Worm (Caenorhabditis elegans) whole organism, young adult: ENCODE measurements around the gene mab-10.

Source experiments
- C17E4.6 ChIP-seq: fragments of 200-800 bp; sonication (Bioruptor generic); IDR thresholded peaks from 2 replicates; pipeline ENCODE4 v1.3.6; 2022; ENCODE audit warnings: missing genetic modification reagents, missing genetic modification characterization, missing compliant biosample characterization
- F10E7.11 ChIP-seq: sonication (generic microtip); optimal IDR thresholded peaks from 2 replicates; lab custom pipeline; 2017; ENCODE audit warnings: mild to moderate bottlenecking, missing genetic modification characterization, moderate library complexity, missing compliant biosample characterization
- F33H1.4 ChIP-seq: fragments of 200-800 bp; sonication (Bioruptor generic); IDR thresholded peaks from 2 replicates; pipeline ENCODE4 v1.3.6; 2022; ENCODE audit warnings: missing genetic modification reagents, missing genetic modification characterization, missing compliant biosample characterization
- F37B4.10 ChIP-seq: fragments of 200-800 bp; sonication (Bioruptor generic); IDR thresholded peaks from 2 replicates; pipeline ENCODE4 v1.3.6; 2022; ENCODE audit warnings: missing genetic modification characterization, missing compliant biosample characterization
- F49E8.2 ChIP-seq: sonication (generic microtip); optimal IDR thresholded peaks from 3 replicates; lab custom pipeline; 2017; ENCODE audit warnings: missing genetic modification characterization, mild to moderate bottlenecking, missing compliant biosample characterization, antibody characterized with exemption, moderate library complexity; ENCODE audit not compliant: insufficient read depth
- F55B11.4 ChIP-seq: sonication (generic microtip); optimal IDR thresholded peaks from 2 replicates; lab custom pipeline; 2016; ENCODE audit warnings: missing compliant biosample characterization, missing genetic modification characterization, borderline replicate concordance; ENCODE audit not compliant: insufficient read depth
- K11D2.4 ChIP-seq: fragments of 200-800 bp; sonication (Bioruptor generic); IDR thresholded peaks from 2 replicates; pipeline ENCODE4 v1.3.6; 2022; ENCODE audit warnings: missing genetic modification reagents, missing genetic modification characterization, missing compliant biosample characterization
- T07F8.4 ChIP-seq: sonication (generic microtip); optimal IDR thresholded peaks from 2 replicates; lab custom pipeline; 2016; ENCODE audit warnings: mild to moderate bottlenecking, missing genetic modification characterization, moderate library complexity, missing compliant biosample characterization
- Y56A3A.18 ChIP-seq: fragments of 200-800 bp; sonication (Bioruptor generic); IDR thresholded peaks from 2 replicates; pipeline ENCODE4 v1.3.6; 2022; ENCODE audit warnings: missing genetic modification reagents, missing genetic modification characterization, missing compliant biosample characterization
- Y79H2A.3 ChIP-seq: fragments of 200-800 bp; sonication (Bioruptor generic); conservative IDR thresholded peaks from 2 replicates; pipeline ENCODE4 v1.3.6; 2022; ENCODE audit warnings: missing genetic modification reagents, missing genetic modification characterization, missing compliant biosample characterization
- Y95B8A.8 ChIP-seq: fragments of 200-800 bp; sonication (Bioruptor generic); IDR thresholded peaks from 2 replicates; pipeline ENCODE4 v1.3.6; 2022; ENCODE audit warnings: missing genetic modification reagents, missing genetic modification characterization, missing compliant biosample characterization
- atf-7 ChIP-seq: sonication (generic microtip); optimal IDR thresholded peaks from 2 replicates; lab custom pipeline; 2017; ENCODE audit warnings: mild to moderate bottlenecking, missing genetic modification characterization, missing compliant biosample characterization
- bed-2 ChIP-seq: fragments of 200-800 bp; sonication (Bioruptor generic); IDR thresholded peaks from 2 replicates; pipeline ENCODE4 v1.3.6; 2022; ENCODE audit warnings: missing genetic modification reagents, missing genetic modification characterization, missing compliant biosample characterization
- cebp-2 ChIP-seq: fragments of 200-800 bp; sonication (Bioruptor generic); IDR thresholded peaks from 2 replicates; pipeline ENCODE4 v1.3.6; 2022; ENCODE audit warnings: missing genetic modification characterization, missing compliant biosample characterization
- ceh-40 ChIP-seq: fragments of 200-800 bp; sonication (Bioruptor generic); IDR thresholded peaks from 2 replicates; pipeline ENCODE4 v1.3.6; 2022; ENCODE audit warnings: missing genetic modification characterization, missing compliant biosample characterization
- ceh-58 ChIP-seq: fragments of 200-800 bp; sonication (Bioruptor generic); IDR thresholded peaks from 2 replicates; pipeline ENCODE4 v1.3.6; 2022; ENCODE audit warnings: missing genetic modification characterization, missing compliant biosample characterization
- chd-7 ChIP-seq: sonication (generic microtip); optimal IDR thresholded peaks from 2 replicates; lab custom pipeline; 2016; ENCODE audit warnings: mild to moderate bottlenecking, missing genetic modification characterization, moderate library complexity, missing compliant biosample characterization
- dox-1 ChIP-seq: fragments of 200-800 bp; sonication (Bioruptor generic); IDR thresholded peaks from 2 replicates; pipeline ENCODE4 v1.3.6; 2022; ENCODE audit warnings: missing genetic modification reagents, missing genetic modification characterization, missing compliant biosample characterization
- dpff-1 ChIP-seq: sonication (generic microtip); optimal IDR thresholded peaks from 2 replicates; lab custom pipeline; 2017; ENCODE audit warnings: mild to moderate bottlenecking, missing genetic modification characterization, missing compliant biosample characterization
- egl-44 ChIP-seq: fragments of 200-800 bp; sonication (Bioruptor generic); IDR thresholded peaks from 2 replicates; pipeline ENCODE4 v1.3.6; 2022; ENCODE audit warnings: missing genetic modification reagents, missing genetic modification characterization, missing compliant biosample characterization
- gei-17 ChIP-seq: fragments of 200-800 bp; sonication (Bioruptor generic); optimal IDR thresholded peaks from 2 replicates; lab custom pipeline; 2018; ENCODE audit warnings: mild to moderate bottlenecking, missing genetic modification characterization, missing compliant biosample characterization
- him-1 ChIP-seq: sonication (generic microtip); optimal IDR thresholded peaks from 2 replicates; lab custom pipeline; 2016; ENCODE audit warnings: missing genotype, missing genetic modification reagents, missing genetic modification characterization, missing compliant biosample characterization
- hlh-26 ChIP-seq: fragments of 200-800 bp; sonication (Bioruptor generic); conservative IDR thresholded peaks from 2 replicates; pipeline ENCODE4 v1.3.6; 2022; ENCODE audit warnings: missing genetic modification reagents, missing genetic modification characterization, missing compliant biosample characterization
- hrde-1 ChIP-seq: sonication (generic microtip); optimal IDR thresholded peaks from 2 replicates; lab custom pipeline; 2016; ENCODE audit warnings: missing genetic modification characterization, mild to moderate bottlenecking, missing compliant biosample characterization, moderate library complexity, missing genotype, missing genetic modification reagents, borderline replicate concordance
- hsf-1 ChIP-seq: fragments of 200-800 bp; sonication (Bioruptor generic); IDR thresholded peaks from 2 replicates; pipeline ENCODE4 v1.3.6; 2022; ENCODE audit warnings: missing genetic modification reagents, missing genetic modification characterization, missing compliant biosample characterization
- let-526 ChIP-seq: fragments of 200-800 bp; sonication (Bioruptor generic); IDR thresholded peaks from 2 replicates; pipeline ENCODE4 v1.3.6; 2022; ENCODE audit warnings: missing genetic modification reagents, missing genetic modification characterization, missing compliant biosample characterization
- let-607 ChIP-seq, 2 experiments: fragments of 200-800 bp in 1 of 2; sonication (Bioruptor generic) in 1 of 2; sonication (generic microtip) in 1 of 2; optimal IDR thresholded peaks; 2 replicates each; lab custom pipeline; 2016 to 2018; ENCODE audit warnings: mild to moderate bottlenecking in 2 of 2, missing compliant biosample characterization in 2 of 2, missing genetic modification characterization in 2 of 2, moderate library complexity in 2 of 2, missing genotype in 1 of 2
- lin-35 ChIP-seq, 3 experiments: fragments of 150-350 bp in 2 of 3; sonication (generic microtip) in 1 of 3; optimal IDR thresholded peaks; 2 replicates each; lab custom pipeline; 2014 to 2018; ENCODE audit warnings: missing biosample characterization in 3 of 3, missing genetic modification characterization in 3 of 3, missing genetic modification reagents in 3 of 3
- lir-1 ChIP-seq: fragments of 200-800 bp; sonication (Bioruptor generic); conservative IDR thresholded peaks from 2 replicates; pipeline ENCODE4 v1.3.6; 2022; ENCODE audit warnings: missing genetic modification reagents, missing genetic modification characterization, missing compliant biosample characterization
- lsl-1 ChIP-seq: fragments of 200-800 bp; sonication (Bioruptor generic); optimal IDR thresholded peaks from 2 replicates; lab custom pipeline; 2018; ENCODE audit warnings: mild to moderate bottlenecking, missing genetic modification characterization, moderate library complexity, missing compliant biosample characterization
- lsy-27 ChIP-seq: sonication (generic microtip); optimal IDR thresholded peaks from 2 replicates; lab custom pipeline; 2017; ENCODE audit warnings: missing genetic modification characterization, mild to moderate bottlenecking, missing compliant biosample characterization, antibody characterized with exemption, missing genotype, borderline replicate concordance; ENCODE audit not compliant: insufficient read depth
- madf-3 ChIP-seq: fragments of 200-800 bp; sonication (Bioruptor generic); IDR thresholded peaks from 2 replicates; pipeline ENCODE4 v1.3.6; 2022; ENCODE audit warnings: missing genetic modification reagents, missing genetic modification characterization, missing compliant biosample characterization
- madf-6 ChIP-seq: fragments of 200-800 bp; sonication (Bioruptor generic); IDR thresholded peaks from 2 replicates; pipeline ENCODE4 v1.3.6; 2022; ENCODE audit warnings: missing genetic modification reagents, missing genetic modification characterization, missing compliant biosample characterization
- mes-4 ChIP-seq: sonication (generic microtip); optimal IDR thresholded peaks from 2 replicates; lab custom pipeline; 2016; ENCODE audit warnings: missing genotype, missing genetic modification characterization, missing compliant biosample characterization
- mxl-1 ChIP-seq: sonication (generic microtip); optimal IDR thresholded peaks from 2 replicates; lab custom pipeline; 2016; ENCODE audit warnings: missing genetic modification characterization, missing compliant biosample characterization
- nhr-27 ChIP-seq: fragments of 200-800 bp; sonication (Bioruptor generic); optimal IDR thresholded peaks from 2 replicates; lab custom pipeline; 2018; ENCODE audit warnings: mild to moderate bottlenecking, missing genetic modification characterization, moderate library complexity, missing compliant biosample characterization
- pbrm-1 ChIP-seq: fragments of 200-800 bp; sonication (Bioruptor generic); IDR thresholded peaks from 2 replicates; pipeline ENCODE4 v1.3.6; 2022; ENCODE audit warnings: missing genetic modification reagents, missing genetic modification characterization, missing compliant biosample characterization
- snpc-1.1 ChIP-seq: sonication (generic microtip); optimal IDR thresholded peaks from 2 replicates; lab custom pipeline; 2017; ENCODE audit warnings: missing genetic modification characterization, mild to moderate bottlenecking, missing compliant biosample characterization, antibody characterized with exemption, moderate library complexity, missing genotype, missing genetic modification reagents; ENCODE audit not compliant: insufficient read depth
- unc-62 ChIP-seq: fragments of 150-350 bp; optimal IDR thresholded peaks from 2 replicates; lab custom pipeline; 2014; ENCODE audit warnings: missing biosample characterization, missing genetic modification reagents, missing genetic modification characterization
- ztf-18 ChIP-seq: sonication (generic microtip); optimal IDR thresholded peaks from 2 replicates; lab custom pipeline; 2016; ENCODE audit warnings: missing genotype, mild to moderate bottlenecking, missing genetic modification characterization, missing compliant biosample characterization
- ztf-28 ChIP-seq: fragments of 200-800 bp; sonication (Bioruptor generic); IDR thresholded peaks from 2 replicates; pipeline ENCODE4 v1.3.6; 2022; ENCODE audit warnings: missing genetic modification reagents, missing genetic modification characterization, missing compliant biosample characterization
- ztf-6 ChIP-seq: fragments of 200-800 bp; sonication (Bioruptor generic); IDR thresholded peaks from 2 replicates; pipeline ENCODE4 v1.3.6; 2022; ENCODE audit warnings: missing genetic modification reagents, missing genetic modification characterization, missing compliant biosample characterization

Gene mab-10

DNA sequence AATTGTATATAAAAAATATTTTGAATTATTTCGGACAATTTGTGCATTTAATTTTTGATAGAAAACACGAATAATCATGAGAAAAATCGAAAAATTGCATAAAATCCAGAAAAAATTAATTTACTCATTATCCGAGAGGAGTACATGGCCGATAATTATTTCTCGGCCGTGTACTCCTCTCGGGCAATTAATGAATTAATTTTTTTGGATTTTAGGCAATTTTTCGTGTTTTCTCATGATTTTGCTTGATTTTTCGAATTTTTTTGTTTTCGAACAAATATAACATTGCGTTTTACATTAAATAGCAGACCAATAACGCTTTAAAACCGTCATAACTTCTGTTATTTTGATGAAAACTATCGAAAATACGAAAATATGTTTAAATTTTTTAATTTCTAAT is 10.1 kb downstream of the mab-10 start (continued):
- TF ChIP-seq let-607 (tag; optimal IDR thresholded peaks at IDR 0.05; lab: Kevin White, UChicago) (peak in 1 of 2 experiments; percentile 24), let-526 (GFP tag; lab: Robert Waterston, UW) (peak; percentile 70; the same call in 1 of the 2 replicates), Y79H2A.3 (GFP tag; lab: Robert Waterston, UW) (0 out of 2 replicates have a peak, but pooled peaks have one; percentile 53), bed-2 (GFP tag; lab: Robert Waterston, UW) (peak; percentile 69; the same call in 1 of the 2 replicates), hlh-26 (no peak), lin-35 (GFP tag; optimal IDR thresholded peaks at IDR 0.05; lab: Kevin White, UChicago) (no peak), madf-6 (GFP tag; lab: Robert Waterston, UW) (peak; percentile 41; the same call in 1 of the 2 replicates), lsl-1 (GFP tag; lab: Kevin White, UChicago) (peak; percentile 4), F49E8.2 (peak; percentile 39), F33H1.4 (GFP tag; lab: Robert Waterston, UW) (peak; percentile 40), K11D2.4 (GFP tag; lab: Robert Waterston, UW) (0 out of 2 replicates have a peak, but pooled peaks have one; percentile 39)

DNA sequence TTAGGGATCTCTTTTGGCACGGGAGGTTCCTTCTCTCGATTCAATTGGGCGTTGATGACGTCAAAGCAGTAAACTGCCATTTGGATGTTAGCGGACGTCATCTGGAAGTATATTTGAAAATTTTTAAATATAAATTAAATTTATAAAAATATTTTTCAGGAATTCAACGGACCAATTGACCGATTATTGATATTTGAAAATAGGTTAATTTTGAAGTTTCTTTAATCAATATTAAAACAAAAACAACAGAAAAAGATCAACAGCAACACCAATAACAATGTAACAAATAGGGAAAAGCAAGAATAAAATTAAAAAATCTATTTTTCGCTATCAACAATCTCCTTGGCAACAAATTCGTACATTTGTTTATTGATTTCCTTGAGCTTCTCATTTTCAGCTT is 11.3 kb downstream of the mab-10 start, which contains the start of gene R166.3:
Gene R166.3, minus strand, starts transcription at position 101 of the 400 bp plus-strand sequence.
- TF ChIP-seq hrde-1 (tag; lab: Kevin White, UChicago) (peak; percentile 5), ztf-6 (no peak)

DNA sequence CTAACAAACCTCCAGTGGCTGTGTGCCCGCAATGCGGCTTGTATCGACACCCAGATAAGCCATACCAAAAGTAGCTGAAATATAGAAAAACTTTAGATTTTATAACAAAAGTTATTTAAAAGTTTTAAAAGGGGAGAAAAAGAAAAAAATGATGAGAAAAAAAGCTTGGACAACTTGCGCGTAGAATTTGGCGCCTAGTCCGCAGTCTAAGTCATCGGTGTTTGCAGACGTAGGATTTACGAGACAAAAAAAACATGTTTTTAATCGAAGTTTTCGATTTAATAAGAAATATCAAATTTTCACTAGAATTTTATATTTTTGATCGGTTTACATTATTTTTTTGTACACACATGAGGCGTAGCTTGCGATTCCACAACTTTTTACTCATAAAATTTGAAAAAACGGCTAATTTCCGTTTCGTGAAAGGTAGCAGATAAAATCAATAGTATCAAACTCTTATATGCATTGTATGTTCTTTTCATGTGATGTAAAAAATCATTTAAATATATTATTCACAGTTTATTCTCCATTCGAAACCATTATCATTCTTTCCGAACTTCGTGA is 14.1 kb downstream of the mab-10 start, which contains the start of gene pro-1:
Gene pro-1, minus strand, starts transcription at position 74 of the 564 bp plus-strand sequence.
- TF ChIP-seq F37B4.10 (GFP tag; lab: Robert Waterston, UW) (no peak), snpc-1.1 (tag; lab: Kevin White, UChicago) (peak; percentile 37), lin-35 (GFP tag; optimal IDR thresholded peaks at IDR 0.05; lab: Kevin White, UChicago) (peak in 2 of 3 experiments; percentile 40 to 79), gei-17 (GFP tag; lab: Kevin White, UChicago) (peak; percentile 72), ztf-28 (GFP tag; lab: Robert Waterston, UW) (peak; percentile 45; the same call in 1 of the 2 replicates), mxl-1 (tag; lab: Kevin White, UChicago) (no peak), Y56A3A.18 (GFP tag; lab: Robert Waterston, UW) (peak; percentile 92; the same call in 1 of the 2 replicates), lsy-27 (tag; lab: Kevin White, UChicago) (peak; percentile 65), nhr-27 (peak; percentile 12), Y95B8A.8 (GFP tag; lab: Robert Waterston, UW) (peak; percentile 85), ceh-58 (GFP tag; lab: Robert Waterston, UW) (peak; percentile 37; the same call in 1 of the 2 replicates), Y79H2A.3 (GFP tag; lab: Robert Waterston, UW) (0 out of 2 replicates have a peak, but pooled peaks have one; percentile 7), T07F8.4 (no peak), mes-4 (tag; lab: Kevin White, UChicago) (no peak), chd-7 (tag; lab: Kevin White, UChicago) (peak; percentile 94), ztf-18 (no peak), F10E7.11 (tag; lab: Kevin White, UChicago) (peak; percentile 76), ceh-40 (GFP tag; lab: Robert Waterston, UW) (peak; percentile 80), dpff-1 (tag; lab: Kevin White, UChicago) (no peak), madf-6 (GFP tag; lab: Robert Waterston, UW) (peak; percentile 79), unc-62 (GFP tag; lab: Kevin White, UChicago) (peak; percentile 84), egl-44 (GFP tag; lab: Robert Waterston, UW) (peak; percentile 79; the same call in 1 of the 2 replicates), him-1 (tag; lab: Kevin White, UChicago) (no peak), F55B11.4 (tag; lab: Kevin White, UChicago) (no peak), lir-1 (peak; percentile 60), dox-1 (peak; percentile 67), C17E4.6 (GFP tag; lab: Robert Waterston, UW) (no peak), hrde-1 (tag; lab: Kevin White, UChicago) (no peak), pbrm-1 (peak; percentile 94), madf-3 (no peak; the same call in 1 of the 2 replicates), hsf-1 (GFP tag; lab: Robert Waterston, UW) (peak; percentile 48), cebp-2 (GFP tag; lab: Robert Waterston, UW) (peak; percentile 72), atf-7 (tag; lab: Kevin White, UChicago) (peak; percentile 81), K11D2.4 (GFP tag; lab: Robert Waterston, UW) (peak; percentile 86)
